Worm (Caenorhabditis elegans): Measurements from ENCODE around the gene F25B4.7.

ce11 chrV:5717237-5717935 lies 30.4 kb upstream of the F25B4.7 start, which contains the start of gene rga-3:
- no peak for TF ChIP-seq nhr-232 (tag; optimal IDR thresholded peaks at IDR 0.05)
- TF ChIP-seq hlh-13 (GFP tag; optimal IDR thresholded peaks at IDR 0.05), result no peak
- no peak for TF ChIP-seq elt-2 (tag; optimal IDR thresholded peaks at IDR 0.05)
- TF ChIP-seq pqm-1 (tag; optimal IDR thresholded peaks at IDR 0.05), result no peak
- no peak for TF ChIP-seq C38D4.7 (GFP tag; optimal IDR thresholded peaks at IDR 0.05)
- no peak for TF ChIP-seq fkh-10 (GFP tag; optimal IDR thresholded peaks at IDR 0.05)
- no peak for TF ChIP-seq ceh-34 (tag; optimal IDR thresholded peaks at IDR 0.05)
- TF ChIP-seq unc-55 (GFP tag; optimal IDR thresholded peaks at IDR 0.05), result no peak
- no peak for TF ChIP-seq eyg-1 (tag; optimal IDR thresholded peaks at IDR 0.05)
- TF ChIP-seq lin-11 (tag; optimal IDR thresholded peaks at IDR 0.05), result no peak
- TF ChIP-seq ama-1 (optimal IDR thresholded peaks at IDR 0.05), result no peak
- no peak for TF ChIP-seq pha-2 (tag; optimal IDR thresholded peaks at IDR 0.05)
- TF ChIP-seq dmd-4 (tag; optimal IDR thresholded peaks at IDR 0.05; ENCODE audit: borderline replicate concordance), result no peak

All from whole organism, late embryonic.